Worm (Caenorhabditis elegans): ENCODE data around the gene his-4.
"Not testable (repeated sequence)": the region's sequence is repeated elsewhere in the genome, so short reads cannot be mapped to it uniquely, and the experiment has no call there.

DNA sequence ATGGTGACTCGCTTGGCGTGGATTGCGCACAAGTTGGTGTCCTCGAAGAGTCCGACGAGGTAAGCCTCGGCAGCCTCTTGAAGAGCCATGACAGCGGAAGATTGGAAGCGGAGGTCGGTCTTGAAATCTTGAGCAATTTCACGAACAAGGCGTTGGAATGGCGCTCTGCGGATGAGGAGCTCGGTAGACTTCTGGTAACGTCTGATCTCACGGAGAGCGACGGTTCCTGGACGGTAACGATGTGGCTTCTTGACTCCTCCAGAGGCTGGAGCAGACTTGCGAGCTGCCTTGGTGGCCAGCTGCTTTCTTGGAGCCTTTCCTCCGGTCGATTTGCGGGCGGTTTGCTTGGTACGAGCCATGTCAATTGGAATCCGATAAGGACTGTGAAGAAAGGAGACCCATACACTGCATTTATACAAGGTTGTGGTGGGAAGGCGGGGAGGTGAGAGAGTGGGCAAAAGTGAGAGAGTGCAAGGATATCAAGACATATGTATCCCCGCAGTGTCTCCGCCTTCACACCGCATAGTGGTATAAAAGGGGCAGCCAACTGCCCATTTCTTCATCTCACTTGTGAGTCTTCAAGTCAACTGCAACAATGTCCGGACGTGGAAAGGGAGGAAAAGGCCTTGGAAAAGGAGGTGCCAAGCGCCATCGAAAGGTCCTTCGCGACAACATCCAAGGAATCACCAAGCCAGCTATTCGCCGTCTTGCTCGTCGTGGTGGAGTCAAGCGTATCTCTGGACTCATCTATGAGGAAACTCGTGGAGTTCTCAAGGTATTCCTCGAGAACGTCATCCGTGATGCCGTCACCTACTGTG, 1.8 kb upstream of the his-4 start, which contains the start of the genes his-2 and his-1:
- TF ChIP-seq nhr-76, nhr-2 (tag; optimal IDR thresholded peaks at IDR 0.05): not testable (repeated sequence)

Measured in whole organism, mixed stage, embryonic.